Worm (Caenorhabditis elegans): Measurements from ENCODE around the gene C06E4.8.
A peak's percentile ranks its signal among the peaks of the same experiment; 100 is the strongest.

Gene C06E4.8

ce11 chrIV:7312620-7313194, 27.0 kb upstream of the C06E4.8 start (continued):
- TF ChIP-seq ztf-18 (tag; optimal IDR thresholded peaks at IDR 0.05), result no peak
- TF ChIP-seq B0261.1 (tag; optimal IDR thresholded peaks at IDR 0.05), result no peak
- no peak for TF ChIP-seq let-526 (GFP tag; IDR thresholded peaks at IDR 0.05)
- TF ChIP-seq snpc-4 (GFP tag; optimal IDR thresholded peaks at IDR 0.05), result no peak
- peak in 1 of 4 experiments; percentile 57 for TF ChIP-seq snpc-4 (tag; optimal IDR thresholded peaks at IDR 0.05)
- TF ChIP-seq fkh-3 (tag; optimal IDR thresholded peaks at IDR 0.05), result no peak
- TF ChIP-seq lir-1 (GFP tag; conservative IDR thresholded peaks at IDR 0.05), result no peak
- TF ChIP-seq ekl-4 (GFP tag; IDR thresholded peaks at IDR 0.05), result peak; percentile 71; the same call in 1 of the 2 replicates
- TF ChIP-seq madf-8 (GFP tag; conservative IDR thresholded peaks at IDR 0.05), result 0 out of 2 replicates have a peak, but pooled peaks have one; percentile 4

ce11 chrIV:7310842-7311241, 25.2 kb upstream of the C06E4.8 start:
- TF ChIP-seq ccch-3 (GFP tag; optimal IDR thresholded peaks at IDR 0.05) (no peak), madf-3 (GFP tag; IDR thresholded peaks at IDR 0.05) (no peak), mcd-1 (GFP tag; IDR thresholded peaks at IDR 0.05) (no peak), snpc-1.1 (tag; optimal IDR thresholded peaks at IDR 0.05; ENCODE audit: insufficient read depth) (no peak), ztf-3 (GFP tag; optimal IDR thresholded peaks at IDR 0.05) (no peak), dpff-1 (tag; optimal IDR thresholded peaks at IDR 0.05) (no peak), F39B2.1 (GFP tag; IDR thresholded peaks at IDR 0.05) (no peak), F23B12.7 (tag; optimal IDR thresholded peaks at IDR 0.05; ENCODE audit: insufficient read depth) (no peak), F57C9.4 (tag; optimal IDR thresholded peaks at IDR 0.05) (no peak), lsl-1 (GFP tag; optimal IDR thresholded peaks at IDR 0.05) (no peak), akir-1 (GFP tag; optimal IDR thresholded peaks at IDR 0.05) (no peak)

- no peak for TF ChIP-seq zim-3 (tag; optimal IDR thresholded peaks at IDR 0.05)
- no peak for TF ChIP-seq sptf-2 (GFP tag; optimal IDR thresholded peaks at IDR 0.05)
- TF ChIP-seq ztf-28 (GFP tag; IDR thresholded peaks at IDR 0.05), result 0 out of 2 replicates have a peak, but pooled peaks have one; percentile 12
- TF ChIP-seq athp-1 (tag; optimal IDR thresholded peaks at IDR 0.05), result no peak
- peak; percentile 53; the same call in 1 of the 2 replicates for TF ChIP-seq egrh-3 (GFP tag; IDR thresholded peaks at IDR 0.05)
- TF ChIP-seq C06A6.2 (GFP tag; conservative IDR thresholded peaks at IDR 0.05), result no peak
- no peak for TF ChIP-seq ceh-79 (tag; optimal IDR thresholded peaks at IDR 0.05)
Observed at ce11 chrIV:7310410-7310809, 24.7 kb upstream of the C06E4.8 start, which contains the start of gene grl-4. Gene grl-4, minus strand, starts transcription at chrIV:7310760.

ce11 chrIV:7309678-7310077, 24.0 kb upstream of the C06E4.8 start:
- TF ChIP-seq C17E4.6 (GFP tag; IDR thresholded peaks at IDR 0.05), result no peak
- no peak for TF ChIP-seq ekl-4 (GFP tag; IDR thresholded peaks at IDR 0.05)

- TF ChIP-seq bed-1 (GFP tag; IDR thresholded peaks at IDR 0.05) (no peak), madf-10 (tag; optimal IDR thresholded peaks at IDR 0.05) (no peak), chd-7 (tag; optimal IDR thresholded peaks at IDR 0.05) (no peak), sea-2 (GFP tag; IDR thresholded peaks at IDR 0.05) (no peak), snpc-1.1 (tag; optimal IDR thresholded peaks at IDR 0.05; ENCODE audit: insufficient read depth) (no peak), ceh-58 (GFP tag; IDR thresholded peaks at IDR 0.05) (no peak), let-526 (GFP tag; IDR thresholded peaks at IDR 0.05) (no peak), hlh-26 (GFP tag; conservative IDR thresholded peaks at IDR 0.05) (no peak)
Observed at ce11 chrIV:7308974-7309373, 23.3 kb upstream of the C06E4.8 start, which contains the start of gene F42C5.6. Gene F42C5.6, minus strand, starts transcription at chrIV:7309074.

Data from whole organism, young adult.